Worm (Caenorhabditis elegans): ENCODE measurements around the gene col-88.

The col-88 gene

ce11 chrIII:64747-65625 lies 24.1 kb downstream of the col-88 start:
- TF ChIP-seq irx-1 (tag; optimal IDR thresholded peaks at IDR 0.05) (no peak), ceh-88 (GFP tag; IDR thresholded peaks at IDR 0.05) (0 out of 2 replicates have a peak, but pooled peaks have one; percentile 19), efl-3 (GFP tag; optimal IDR thresholded peaks at IDR 0.05) (no peak), lin-14 (GFP tag; optimal IDR thresholded peaks at IDR 0.05) (no peak), snu-23 (GFP tag; optimal IDR thresholded peaks at IDR 0.05) (no peak), mab-9 (GFP tag; IDR thresholded peaks at IDR 0.05) (0 out of 2 replicates have a peak, but pooled peaks have one; percentile 5), C04F5.9 (tag; optimal IDR thresholded peaks at IDR 0.05) (no peak), efl-1 (optimal IDR thresholded peaks at IDR 0.05) (no peak), efl-1 (GFP tag; optimal IDR thresholded peaks at IDR 0.05 in 1 of 2) (peak in 1 of 2 experiments; percentile 79)

- TF ChIP-seq nhr-19 (GFP tag; conservative IDR thresholded peaks at IDR 0.05) = peak; percentile 13; the same call in 1 of the 2 replicates
- TF ChIP-seq nhr-20 (tag; optimal IDR thresholded peaks at IDR 0.05) = peak; percentile 15
- peak; percentile 54 for TF ChIP-seq rnt-1 (tag; optimal IDR thresholded peaks at IDR 0.05)
- peak; percentile 54 for TF ChIP-seq pag-3 (tag; optimal IDR thresholded peaks at IDR 0.05; ENCODE audit: borderline replicate concordance, insufficient read depth)
- peak in 2 of 6 experiments; percentile 54 to 79 for TF ChIP-seq elt-3 (tag; optimal IDR thresholded peaks at IDR 0.05)
- no peak for TF ChIP-seq C34B4.2 (tag; optimal IDR thresholded peaks at IDR 0.05)
- peak; percentile 89 for TF ChIP-seq blmp-1 (tag; optimal IDR thresholded peaks at IDR 0.05)
- peak; percentile 45 for TF ChIP-seq snu-23 (GFP tag; optimal IDR thresholded peaks at IDR 0.05)
- TF ChIP-seq lin-14 (GFP tag; optimal IDR thresholded peaks at IDR 0.05) = peak; percentile 64
- no peak for TF ChIP-seq nhr-11 (tag; optimal IDR thresholded peaks at IDR 0.05)
- TF ChIP-seq tlp-1 (tag; optimal IDR thresholded peaks at IDR 0.05) = no peak
- no peak for TF ChIP-seq hpl-2 (GFP tag; optimal IDR thresholded peaks at IDR 0.05)
- TF ChIP-seq nhr-71 (tag; optimal IDR thresholded peaks at IDR 0.05) = peak; percentile 60
- TF ChIP-seq jun-1 (tag; optimal IDR thresholded peaks at IDR 0.05) = no peak
- TF ChIP-seq lsy-2 (tag; optimal IDR thresholded peaks at IDR 0.05) = peak; percentile 13 to 23
Measured at ce11 chrIII:65626-65937, 24.7 kb downstream of the col-88 start.

- TF ChIP-seq ceh-63 (GFP tag; optimal IDR thresholded peaks at IDR 0.05) (no peak), vab-15 (tag; optimal IDR thresholded peaks at IDR 0.05) (no peak), fkh-4 (tag; optimal IDR thresholded peaks at IDR 0.05; ENCODE audit: borderline replicate concordance) (no peak), rnt-1 (tag; optimal IDR thresholded peaks at IDR 0.05) (peak; percentile 1), snpc-4 (tag; optimal IDR thresholded peaks at IDR 0.05) (no peak), lin-13 (GFP tag; optimal IDR thresholded peaks at IDR 0.05) (no peak), tlp-1 (tag; optimal IDR thresholded peaks at IDR 0.05) (no peak), ceh-90 (tag; optimal IDR thresholded peaks at IDR 0.05) (no peak)
Measured at ce11 chrIII:66160-66559, 25.3 kb downstream of the col-88 start, which contains the start of gene pck-1. Gene pck-1, minus strand, starts transcription at chrIII:66260.

- TF ChIP-seq lin-35 (GFP tag; optimal IDR thresholded peaks at IDR 0.05) (peak in 1 of 2 experiments; percentile 10), aha-1 (tag; optimal IDR thresholded peaks at IDR 0.05) (peak; percentile 95), C16A3.4 (tag; optimal IDR thresholded peaks at IDR 0.05) (no peak), Y116A8C.19 (tag; optimal IDR thresholded peaks at IDR 0.05; ENCODE audit: borderline replicate concordance) (no peak), efl-1 (optimal IDR thresholded peaks at IDR 0.05) (peak in 1 of 2 experiments; percentile 24), efl-1 (GFP tag; optimal IDR thresholded peaks at IDR 0.05 in 1 of 2) (no peak), nhr-19 (GFP tag; conservative IDR thresholded peaks at IDR 0.05) (peak; percentile 59; the same call in 1 of the 2 replicates), lin-14 (GFP tag; optimal IDR thresholded peaks at IDR 0.05) (peak; percentile 94), ceh-8 (GFP tag; optimal IDR thresholded peaks at IDR 0.05) (no peak), dpl-1 (GFP tag; optimal IDR thresholded peaks at IDR 0.05) (peak in 1 of 3 experiments; percentile 10), nhr-47 (tag; optimal IDR thresholded peaks at IDR 0.05) (peak; percentile 46), sox-4 (tag; optimal IDR thresholded peaks at IDR 0.05) (no peak), lin-13 (GFP tag; optimal IDR thresholded peaks at IDR 0.05) (peak; percentile 23), xbp-1 (tag; optimal IDR thresholded peaks at IDR 0.05) (peak; percentile 24), ceh-82 (tag; optimal IDR thresholded peaks at IDR 0.05) (peak in 1 of 3 experiments; percentile 72), lsy-2 (tag; optimal IDR thresholded peaks at IDR 0.05) (peak; percentile 15 to 40), tbx-2 (tag; optimal IDR thresholded peaks at IDR 0.05) (no peak), nhr-85 (tag) (peak; percentile 45), rnt-1 (tag; optimal IDR thresholded peaks at IDR 0.05) (peak; percentile 38), F16B12.6 (tag; optimal IDR thresholded peaks at IDR 0.05) (no peak), swsn-7 (tag; optimal IDR thresholded peaks at IDR 0.05) (peak; percentile 43), isw-1 (GFP tag; IDR thresholded peaks at IDR 0.05) (peak; percentile 34), snu-23 (GFP tag; optimal IDR thresholded peaks at IDR 0.05) (peak; percentile 48), fkh-10 (GFP tag; optimal IDR thresholded peaks at IDR 0.05) (no peak), nhr-20 (tag; optimal IDR thresholded peaks at IDR 0.05) (peak; percentile 48)
Measured at ce11 chrIII:67025-67424, 26.2 kb downstream of the col-88 start.
